Fruit fly (Drosophila melanogaster) whole organism, embryonic: ENCODE measurements around the gene Nepl21.
A peak's percentile ranks its signal among the peaks of the same experiment; 100 is the strongest.

Experiments
- Aef1 ChIP-seq: fragments of 200-800 bp; sonication (Bioruptor generic); IDR thresholded peaks from 3 replicates; pipeline ENCODE4 v1.3.6; 2022; ENCODE audit warnings: missing biosample characterization, missing genetic modification characterization
- B-H1 ChIP-seq: fragments of 200-800 bp; sonication (Bioruptor generic); IDR thresholded peaks from 3 replicates; pipeline ENCODE4 v1.3.6; 2022; ENCODE audit warnings: missing biosample characterization, missing genetic modification characterization
- Bdp1 ChIP-seq: fragments of 200-800 bp; sonication (Bioruptor generic); optimal IDR thresholded peaks from 3 replicates; lab custom pipeline; 2016; ENCODE audit warnings: missing biosample characterization, missing genetic modification characterization
- CG10654 ChIP-seq: fragments of 200-800 bp; sonication (Bioruptor generic); optimal IDR thresholded peaks from 2 replicates; lab custom pipeline; 2016; ENCODE audit warnings: missing biosample characterization, missing genetic modification characterization
- CG11398 ChIP-seq: fragments of 200-800 bp; sonication (Bioruptor generic); optimal IDR thresholded peaks from 2 replicates; lab custom pipeline; 2016; ENCODE audit warnings: missing biosample characterization, missing genetic modification characterization
- CG11723 ChIP-seq: fragments of 200-800 bp; sonication (Bioruptor generic); optimal IDR thresholded peaks from 2 replicates; lab custom pipeline; 2017; ENCODE audit warnings: missing biosample characterization, mild to moderate bottlenecking, missing genetic modification characterization
- CG12236 ChIP-seq: fragments of 200-800 bp; sonication (Bioruptor generic); optimal IDR thresholded peaks from 2 replicates; lab custom pipeline; 2016; ENCODE audit warnings: missing biosample characterization, missing genetic modification characterization
- CG15011 ChIP-seq: fragments of 200-800 bp; sonication (Bioruptor generic); optimal IDR thresholded peaks from 3 replicates; lab custom pipeline; 2018; ENCODE audit warnings: missing biosample characterization, mild to moderate bottlenecking, missing genetic modification characterization
- CG1603 ChIP-seq: fragments of 200-800 bp; sonication (Bioruptor generic); optimal IDR thresholded peaks from 2 replicates; lab custom pipeline; 2019; ENCODE audit warnings: missing biosample characterization, mild to moderate bottlenecking, missing genetic modification characterization, moderate library complexity
- CG17359 ChIP-seq: fragments of 200-800 bp; sonication (Bioruptor generic); optimal IDR thresholded peaks from 3 replicates; lab custom pipeline; 2018; ENCODE audit warnings: missing biosample characterization, mild to moderate bottlenecking, missing genetic modification characterization, moderate library complexity
- CG17802 ChIP-seq: fragments of 200-800 bp; sonication (Bioruptor generic); optimal IDR thresholded peaks from 2 replicates; lab custom pipeline; 2018; ENCODE audit warnings: missing biosample characterization, mild to moderate bottlenecking, missing genetic modification characterization, moderate library complexity
- CG1792 ChIP-seq: fragments of 200-800 bp; sonication (Bioruptor generic); optimal IDR thresholded peaks from 2 replicates; lab custom pipeline; 2016; ENCODE audit warnings: missing biosample characterization, missing genetic modification characterization
- CG18262 ChIP-seq: fragments of 200-800 bp; optimal IDR thresholded peaks from 3 replicates; lab custom pipeline; 2019; ENCODE audit warnings: missing biosample characterization, mild to moderate bottlenecking, missing genetic modification characterization, moderate library complexity
- CG18764 ChIP-seq: fragments of 200-800 bp; sonication (Bioruptor generic); optimal IDR thresholded peaks from 3 replicates; lab custom pipeline; 2016; ENCODE audit warnings: missing biosample characterization, missing genetic modification characterization
- CG30403 ChIP-seq: fragments of 200-800 bp; sonication (Bioruptor generic); optimal IDR thresholded peaks from 3 replicates; lab custom pipeline; 2016; ENCODE audit warnings: missing biosample characterization, missing genetic modification characterization
- CG42726 ChIP-seq: fragments of 200-800 bp; sonication (Bioruptor generic); IDR thresholded peaks from 2 replicates; pipeline ENCODE4 v1.3.6; 2022; ENCODE audit warnings: missing biosample characterization, missing genetic modification characterization; ENCODE audit not compliant: partially characterized antibody
- CG4820 ChIP-seq: fragments of 200-800 bp; sonication (Bioruptor generic); optimal IDR thresholded peaks from 3 replicates; lab custom pipeline; 2016; ENCODE audit warnings: missing biosample characterization, missing genetic modification characterization
- CG6254 ChIP-seq: fragments of 200-800 bp; sonication (Bioruptor generic); optimal IDR thresholded peaks from 3 replicates; lab custom pipeline; 2017; ENCODE audit warnings: mild to moderate bottlenecking, missing biosample characterization, missing genetic modification reagents, missing genetic modification characterization
- CG6654 ChIP-seq: fragments of 200-800 bp; sonication (Bioruptor generic); optimal IDR thresholded peaks from 2 replicates; lab custom pipeline; 2017; ENCODE audit warnings: missing biosample characterization, mild to moderate bottlenecking, missing genetic modification characterization
- CG6689 ChIP-seq: fragments of 200-800 bp; sonication (Bioruptor generic); IDR thresholded peaks from 2 replicates; pipeline ENCODE4 v1.3.6; 2022; ENCODE audit warnings: missing biosample characterization, missing genetic modification characterization
- CG7271 ChIP-seq: fragments of 200-800 bp; sonication (Bioruptor generic); optimal IDR thresholded peaks from 2 replicates; lab custom pipeline; 2018; ENCODE audit warnings: missing biosample characterization, mild to moderate bottlenecking, missing genetic modification characterization, moderate library complexity
- CG8290 ChIP-seq, 3 experiments: fragments of 200-800 bp; sonication (Bioruptor generic); optimal IDR thresholded peaks; 2 replicates each; lab custom pipeline; 2016 to 2019; ENCODE audit warnings: missing biosample characterization in 3 of 3, missing genetic modification characterization in 3 of 3, mild to moderate bottlenecking in 2 of 3, moderate library complexity in 1 of 3
- CG9817 ChIP-seq: fragments of 200-800 bp; sonication (Bioruptor generic); optimal IDR thresholded peaks from 2 replicates; lab custom pipeline; 2018; ENCODE audit warnings: missing biosample characterization, mild to moderate bottlenecking, missing genetic modification characterization, moderate library complexity
- Gsc ChIP-seq: fragments of 200-800 bp; sonication (Bioruptor generic); IDR thresholded peaks from 2 replicates; pipeline ENCODE4 v1.3.6; 2022; ENCODE audit warnings: missing biosample characterization, missing genetic modification characterization
- HLH3B ChIP-seq: fragments of 200-800 bp; sonication (Bioruptor generic); IDR thresholded peaks from 2 replicates; pipeline ENCODE4 v1.3.6; 2022; ENCODE audit warnings: missing biosample characterization, missing genetic modification characterization
- HLHmδ ChIP-seq: fragments of 200-800 bp; sonication (Bioruptor generic); optimal IDR thresholded peaks from 2 replicates; lab custom pipeline; 2018; ENCODE audit warnings: missing biosample characterization, mild to moderate bottlenecking, missing genetic modification characterization, moderate library complexity
- Hmx ChIP-seq: fragments of 200-800 bp; sonication (Bioruptor generic); optimal IDR thresholded peaks from 2 replicates; lab custom pipeline; 2016; ENCODE audit warnings: missing biosample characterization, missing genetic modification characterization
- Hr51 ChIP-seq, 2 experiments: fragments of 200-800 bp; sonication (Bioruptor generic); optimal IDR thresholded peaks; 2 replicates in 1 of 2; 3 replicates in 1 of 2; lab custom pipeline; 2016 to 2018; ENCODE audit warnings: missing biosample characterization in 2 of 2, missing genetic modification characterization in 2 of 2, mild to moderate bottlenecking in 1 of 2, moderate library complexity in 1 of 2
- Hsf ChIP-seq: fragments of 200-800 bp; sonication (Bioruptor generic); optimal IDR thresholded peaks from 3 replicates; lab custom pipeline; 2016; ENCODE audit warnings: missing biosample characterization, missing genetic modification characterization
- Lpt ChIP-seq: fragments of >200 bp; optimal IDR thresholded peaks from 2 replicates; lab custom pipeline; 2018; ENCODE audit warnings: missing biosample characterization, missing genetic modification characterization
- Mrtf ChIP-seq: fragments of 200-800 bp; sonication (Bioruptor generic); IDR thresholded peaks from 3 replicates; pipeline ENCODE4 v1.3.6; 2022; ENCODE audit warnings: missing biosample characterization, missing genetic modification characterization
- Oli ChIP-seq: fragments of 200-800 bp; sonication (Bioruptor generic); optimal IDR thresholded peaks from 2 replicates; lab custom pipeline; 2018; ENCODE audit warnings: missing biosample characterization, mild to moderate bottlenecking, missing genetic modification characterization, moderate library complexity
- Opbp ChIP-seq: fragments of 200-800 bp; sonication (Bioruptor generic); IDR thresholded peaks from 3 replicates; pipeline ENCODE4 v1.3.6; 2022; ENCODE audit warnings: missing biosample characterization, missing genetic modification characterization; ENCODE audit not compliant: partially characterized antibody
- PHDP ChIP-seq: fragments of 200-800 bp; sonication (Bioruptor generic); optimal IDR thresholded peaks from 3 replicates; lab custom pipeline; 2018; ENCODE audit warnings: missing biosample characterization, mild to moderate bottlenecking, missing genetic modification characterization, moderate library complexity
- Rfx ChIP-seq: fragments of 200-800 bp; sonication (Bioruptor generic); IDR thresholded peaks from 2 replicates; pipeline ENCODE4 v1.3.6; 2022; ENCODE audit warnings: missing biosample characterization, missing genetic modification characterization
- YL-1 ChIP-seq: fragments of 200-800 bp; sonication (Bioruptor generic); optimal IDR thresholded peaks from 3 replicates; lab custom pipeline; 2017; ENCODE audit warnings: missing biosample characterization, mild to moderate bottlenecking, missing genetic modification characterization
- cwo ChIP-seq: fragments of 200-800 bp; sonication (Bioruptor generic); optimal IDR thresholded peaks from 3 replicates; lab custom pipeline; 2017; ENCODE audit warnings: missing biosample characterization, missing genetic modification characterization, mild to moderate bottlenecking, moderate library complexity, missing genetic modification reagents
- da ChIP-seq: fragments of 200-800 bp; sonication (Bioruptor generic); optimal IDR thresholded peaks from 2 replicates; lab custom pipeline; 2016; ENCODE audit warnings: missing biosample characterization, missing genetic modification characterization
- disco-r ChIP-seq: fragments of 200-800 bp; sonication (Bioruptor generic); optimal IDR thresholded peaks from 2 replicates; lab custom pipeline; 2016; ENCODE audit warnings: missing biosample characterization, missing genetic modification characterization
- emc ChIP-seq: fragments of 200-800 bp; sonication (Bioruptor generic); optimal IDR thresholded peaks from 2 replicates; lab custom pipeline; 2016; ENCODE audit warnings: missing biosample characterization, missing genetic modification characterization
- eyg ChIP-seq: fragments of 200-800 bp; sonication (Bioruptor generic); optimal IDR thresholded peaks from 3 replicates; lab custom pipeline; 2016; ENCODE audit warnings: missing biosample characterization, missing genetic modification characterization
- kni ChIP-seq: fragments of 200-800 bp; sonication (Bioruptor generic); optimal IDR thresholded peaks from 3 replicates; lab custom pipeline; 2017; ENCODE audit warnings: mild to moderate bottlenecking, missing biosample characterization, missing genetic modification reagents, missing genetic modification characterization
- pan ChIP-seq, 4 experiments: fragments of >200 bp in 3 of 4; fragments of 200-800 bp in 1 of 4; sonication (Bioruptor generic) in 1 of 4; optimal IDR thresholded peaks in 3 of 4; IDR thresholded peaks in 1 of 4; 2 replicates each; pipeline versions ENCODE4 v1.3.6 to Lab custom; 2017 to 2022; ENCODE audit warnings: missing biosample characterization in 2 of 4, missing genetic modification characterization in 2 of 4, mixed read lengths in 1 of 4
- row ChIP-seq: fragments of 200-800 bp; sonication (Bioruptor generic); IDR thresholded peaks from 3 replicates; pipeline ENCODE4 v1.3.6; 2022; ENCODE audit warnings: missing biosample characterization, missing genetic modification characterization
- sim ChIP-seq: fragments of 200-800 bp; sonication (Bioruptor generic); IDR thresholded peaks from 2 replicates; pipeline ENCODE4 v1.3.6; 2022; ENCODE audit warnings: missing biosample characterization, missing genetic modification characterization
- sna ChIP-seq: fragments of 200-800 bp; sonication (Bioruptor generic); IDR thresholded peaks from 2 replicates; pipeline ENCODE4 v1.3.6; 2022; ENCODE audit warnings: missing biosample characterization, missing genetic modification characterization; ENCODE audit not compliant: partially characterized antibody
- trem ChIP-seq: fragments of 200-800 bp; optimal IDR thresholded peaks from 3 replicates; lab custom pipeline; 2019; ENCODE audit warnings: missing biosample characterization, mild to moderate bottlenecking, missing genetic modification characterization, moderate library complexity
- zfh2 ChIP-seq: fragments of 200-800 bp; sonication (Bioruptor generic); optimal IDR thresholded peaks from 2 replicates; lab custom pipeline; 2016; ENCODE audit warnings: missing biosample characterization, missing genetic modification characterization

Gene Nepl21

DNA sequence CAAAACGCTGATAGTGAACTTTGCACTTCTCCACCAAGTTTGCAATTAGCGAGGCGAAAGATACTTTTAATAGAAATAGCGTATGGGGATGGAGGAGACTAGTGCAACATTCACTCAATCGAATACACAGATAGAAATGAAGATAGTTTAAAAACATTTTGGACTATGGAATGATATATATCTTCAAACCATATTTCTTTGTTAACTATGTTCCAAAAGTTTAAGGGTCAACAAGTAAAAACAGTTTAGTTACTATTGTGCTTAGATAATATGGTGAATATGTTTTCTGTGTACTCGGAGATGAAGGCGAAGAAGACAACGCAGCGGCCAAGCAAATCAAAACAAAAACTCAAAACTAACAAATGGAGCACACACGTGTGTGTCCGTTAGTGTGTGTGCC is 20.7 kb downstream of the Nepl21 start (continued):
- peak; percentile 29; the same call in 1 of the 3 replicates for TF ChIP-seq B-H1
- TF ChIP-seq CG11398 (GFP tag; lab: Kevin White, UChicago) = no peak
- TF ChIP-seq Bdp1 (GFP tag; lab: Kevin White, UChicago) = no peak
- peak; percentile 62 for TF ChIP-seq CG18262
- TF ChIP-seq CG10654 (GFP tag; lab: Kevin White, UChicago) = peak; percentile 3
- peak; percentile 40; the same call in 1 of the 3 replicates for TF ChIP-seq Aef1 (GFP tag; lab: Robert Waterston, UW)
- TF ChIP-seq CG17359 (tag; lab: Kevin White, UChicago) = peak; percentile 73
- peak; percentile 20 for TF ChIP-seq trem (tag; lab: Kevin White, UChicago)
- no peak for TF ChIP-seq da (GFP tag; lab: Kevin White, UChicago)
- TF ChIP-seq CG4820 = peak; percentile 15
- TF ChIP-seq CG18764 (GFP tag; lab: Kevin White, UChicago) = no peak
- no peak for TF ChIP-seq kni (GFP tag; lab: Kevin White, UChicago)
- TF ChIP-seq CG30403 (GFP tag; lab: Kevin White, UChicago) = peak; percentile 6
- TF ChIP-seq Gsc (GFP tag; lab: Robert Waterston, UW) = no peak
- no peak for TF ChIP-seq pan (optimal IDR thresholded peaks at IDR 0.05; lab: Kevin White, UChicago)
- TF ChIP-seq pan (GFP tag; optimal IDR thresholded peaks at IDR 0.05 in 1 of 2, IDR thresholded peaks at IDR 0.05 in 1 of 2) = peak in 1 of 2 experiments; percentile 76
- TF ChIP-seq CG7271 (tag; lab: Kevin White, UChicago) = no peak
- TF ChIP-seq CG15011 (GFP tag; lab: Kevin White, UChicago) = no peak
- TF ChIP-seq Hr51 (GFP tag; optimal IDR thresholded peaks at IDR 0.05; lab: Kevin White, UChicago) = peak in 1 of 2 experiments; percentile 73
- TF ChIP-seq sna = no peak
- peak; percentile 62 for TF ChIP-seq row (GFP tag; lab: Robert Waterston, UW)
- TF ChIP-seq CG17802 (tag; lab: Kevin White, UChicago) = peak; percentile 8
- peak; percentile 66 for TF ChIP-seq PHDP (tag; lab: Kevin White, UChicago)
- no peak for TF ChIP-seq CG6654 (GFP tag; lab: Kevin White, UChicago)
- TF ChIP-seq CG42726 (GFP tag; lab: Robert Waterston, UW) = no peak
- TF ChIP-seq Opbp (GFP tag; lab: Robert Waterston, UW) = no peak

DNA sequence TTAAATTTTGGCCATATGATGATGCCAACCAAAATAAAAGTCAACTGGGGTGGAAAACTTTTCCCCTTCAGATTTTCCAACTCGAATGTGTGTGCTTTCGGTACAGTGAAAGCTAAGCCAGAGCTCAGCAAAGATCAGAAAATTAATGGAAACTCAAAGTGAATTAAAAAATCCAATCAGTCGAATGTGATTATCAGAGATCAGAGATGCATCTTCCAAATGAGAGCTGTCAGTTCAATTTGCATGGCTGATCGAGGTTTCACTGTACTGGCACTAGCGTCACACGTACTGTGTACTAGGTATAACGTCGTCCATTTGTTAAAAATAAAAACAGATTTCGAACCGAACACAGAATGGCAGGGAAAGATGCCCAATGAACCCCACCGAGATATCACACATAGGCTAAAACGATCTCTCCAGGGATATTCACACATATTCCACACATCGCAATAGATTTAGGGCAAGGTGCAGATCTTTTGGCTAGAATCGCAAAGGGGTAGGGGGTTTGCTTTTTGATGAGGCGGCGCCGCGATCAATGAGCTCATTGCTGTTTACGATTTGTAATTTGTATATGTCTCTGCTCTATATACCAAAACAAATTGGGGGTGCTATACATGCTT is 21.4 kb downstream of the Nepl21 start:
- TF ChIP-seq CG9817 (tag; lab: Kevin White, UChicago) = peak; percentile 82
- peak; percentile 30 for TF ChIP-seq Hmx (GFP tag; lab: Kevin White, UChicago)
- TF ChIP-seq disco-r (GFP tag; lab: Kevin White, UChicago) = peak; percentile 66
- peak; percentile 73 for TF ChIP-seq emc (GFP tag; lab: Kevin White, UChicago)
- no peak for TF ChIP-seq Opbp (GFP tag; lab: Robert Waterston, UW)
- peak; percentile 40 for TF ChIP-seq CG1792
- TF ChIP-seq Lpt (GFP tag; lab: Kevin White, UChicago) = no peak
- peak; percentile 6 for TF ChIP-seq cwo (GFP tag; lab: Kevin White, UChicago)
- TF ChIP-seq zfh2 (GFP tag; lab: Kevin White, UChicago) = peak; percentile 90
- TF ChIP-seq CG8290 (GFP tag; optimal IDR thresholded peaks at IDR 0.05; lab: Kevin White, UChicago) = no peak
- peak in 1 of 2 experiments; percentile 93 for TF ChIP-seq CG8290 (tag; optimal IDR thresholded peaks at IDR 0.05; lab: Kevin White, UChicago)
- peak; percentile 77 for TF ChIP-seq Oli (tag; lab: Kevin White, UChicago)
- TF ChIP-seq YL-1 (GFP tag; lab: Kevin White, UChicago) = no peak
- TF ChIP-seq CG6689 = peak; percentile 86
- TF ChIP-seq CG1603 (tag; lab: Kevin White, UChicago) = peak; percentile 84
- peak; percentile 94 for TF ChIP-seq Rfx
- peak; percentile 61 for TF ChIP-seq eyg (GFP tag; lab: Kevin White, UChicago)
- peak; percentile 79 for TF ChIP-seq Mrtf (GFP tag; lab: Robert Waterston, UW)
- TF ChIP-seq HLHmδ (GFP tag; lab: Kevin White, UChicago) = no peak
- TF ChIP-seq CG11723 (GFP tag; lab: Kevin White, UChicago) = peak; percentile 8
- TF ChIP-seq CG12236 (GFP tag; lab: Kevin White, UChicago) = peak; percentile 32
- peak; percentile 68 for TF ChIP-seq CG17359 (tag; lab: Kevin White, UChicago)
- 0 out of 2 replicates have a peak, but pooled peaks have one; percentile 20 for TF ChIP-seq sim
- no peak for TF ChIP-seq CG6254
- TF ChIP-seq HLH3B (GFP tag; lab: Robert Waterston, UW) = peak; percentile 84
- peak; percentile 69 for TF ChIP-seq Hsf (GFP tag; lab: Kevin White, UChicago)
